Fruit fly (Drosophila melanogaster) whole organism, embryonic: ENCODE measurements around the gene Gart.
A peak's percentile ranks its signal among the peaks of the same experiment; 100 is the strongest.

Experiments
- Bgb ChIP-seq: fragments of 200-800 bp; sonication (Bioruptor generic); IDR thresholded peaks from 2 replicates; pipeline ENCODE4 v1.3.6; 2022; ENCODE audit warnings: missing biosample characterization, missing genetic modification characterization; ENCODE audit not compliant: partially characterized antibody
- CG12155 ChIP-seq: fragments of 200-800 bp; sonication (Bioruptor generic); optimal IDR thresholded peaks from 3 replicates; lab custom pipeline; 2016; ENCODE audit warnings: missing biosample characterization, missing genetic modification characterization
- CG12744 ChIP-seq: fragments of 200-800 bp; sonication (Bioruptor generic); optimal IDR thresholded peaks from 2 replicates; lab custom pipeline; 2016; ENCODE audit warnings: missing biosample characterization, missing genetic modification characterization
- CG14667 ChIP-seq: fragments of 200-800 bp; sonication (Bioruptor generic); IDR thresholded peaks from 2 replicates; pipeline ENCODE4 v1.3.6; 2022; ENCODE audit warnings: missing biosample characterization, missing genetic modification characterization
- Chrac-16 ChIP-seq: fragments of 200-800 bp; sonication (Bioruptor generic); optimal IDR thresholded peaks from 3 replicates; lab custom pipeline; 2016; ENCODE audit warnings: missing biosample characterization, missing genetic modification characterization
- Dll ChIP-seq: fragments of 200-800 bp; sonication (Bioruptor generic); IDR thresholded peaks from 4 replicates; pipeline ENCODE4 v1.3.6; 2022; ENCODE audit warnings: missing biosample characterization, missing genetic modification characterization; ENCODE audit not compliant: partially characterized antibody
- E2f1 ChIP-seq: fragments of 200-800 bp; sonication (Bioruptor generic); IDR thresholded peaks from 2 replicates; pipeline ENCODE4 v1.3.6; 2022; ENCODE audit warnings: missing biosample characterization, missing genetic modification characterization
- H2.0 ChIP-seq: fragments of 200-800 bp; sonication (Bioruptor generic); IDR thresholded peaks from 2 replicates; pipeline ENCODE4 v1.3.6; 2022; ENCODE audit warnings: missing biosample characterization, missing genetic modification characterization
- ato ChIP-seq: fragments of 200-800 bp; sonication (Bioruptor generic); IDR thresholded peaks from 2 replicates; pipeline ENCODE4 v1.3.6; 2022; ENCODE audit warnings: missing biosample characterization, missing genetic modification characterization; ENCODE audit not compliant: partially characterized antibody
- hth ChIP-seq: fragments of >200 bp; optimal IDR thresholded peaks from 2 replicates; lab custom pipeline; 2017; ENCODE audit warnings: inconsistent platforms
- knrl ChIP-seq: fragments of 200-800 bp; sonication (Bioruptor generic); IDR thresholded peaks from 3 replicates; pipeline ENCODE4 v1.3.6; 2022; ENCODE audit warnings: missing biosample characterization, missing genetic modification characterization; ENCODE audit not compliant: partially characterized antibody
- ttk ChIP-seq: fragments of 200-800 bp; sonication (Bioruptor generic); IDR thresholded peaks from 2 replicates; pipeline ENCODE4 v2.1.2; 2022; ENCODE audit warnings: missing biosample characterization, missing genetic modification characterization

DNA sequence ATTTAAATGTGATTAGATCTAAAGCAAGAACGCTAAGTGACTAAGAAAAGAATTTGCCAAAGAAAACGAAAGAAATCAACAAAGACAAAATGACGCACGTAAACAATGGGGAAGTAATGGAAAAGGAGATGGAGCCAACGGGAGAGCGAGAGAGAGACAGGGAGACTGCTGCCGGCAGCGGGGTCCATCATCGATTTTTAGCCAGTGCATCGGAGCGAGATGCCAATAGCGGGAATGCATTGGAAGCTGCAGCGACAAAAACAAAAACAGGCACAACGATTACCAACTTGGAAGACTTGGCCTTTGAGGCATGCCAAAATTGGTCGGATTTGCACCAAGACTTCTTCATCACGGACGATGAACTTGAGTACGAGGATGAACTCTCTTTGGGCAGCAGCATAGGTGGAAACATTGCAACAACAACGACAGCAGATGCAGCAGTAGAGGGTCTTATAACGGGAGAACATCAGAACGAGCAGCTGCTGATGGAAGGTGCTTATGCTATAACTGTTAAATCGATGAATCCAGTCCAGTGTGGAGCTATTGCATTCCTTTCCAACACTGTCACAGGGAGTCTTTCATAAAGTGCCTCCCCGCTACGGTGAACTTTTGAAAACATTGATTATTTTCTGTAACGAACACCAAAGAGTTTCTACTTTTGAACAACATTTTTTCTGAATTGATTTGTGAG lies 26.9 kb upstream of the Gart start:
- no peak for TF ChIP-seq Chrac-16
- TF ChIP-seq CG12744 = no peak
- no peak for TF ChIP-seq CG14667 (GFP tag; lab: Robert Waterston, UW)
- no peak for TF ChIP-seq CG12155 (GFP tag; lab: Kevin White, UChicago)
- 0 out of 4 replicates have a peak, but pooled peaks have one; percentile 8 for TF ChIP-seq Dll (GFP tag; lab: Robert Waterston, UW)
- TF ChIP-seq ato = no peak
- TF ChIP-seq Bgb (GFP tag; lab: Robert Waterston, UW) = no peak
- TF ChIP-seq ttk = no peak
- no peak for TF ChIP-seq E2f1 (GFP tag; lab: Robert Waterston, UW)
- TF ChIP-seq H2.0 = no peak
- TF ChIP-seq knrl (GFP tag; lab: Robert Waterston, UW) = no peak
- TF ChIP-seq hth (lab: Kevin White, UChicago) = no peak
